Fruit fly (Drosophila melanogaster): ENCODE results near the gene CG13308.
A peak's percentile ranks its signal among the peaks of the same experiment; 100 is the strongest.

CG13308 gene

dm6 chr3L:8841757-8842156 lies 33.4 kb downstream of the CG13308 start (continued):
- TF ChIP-seq Stat92E (GFP tag; optimal IDR thresholded peaks at IDR 0.05), result no peak
- peak; percentile 47 for TF ChIP-seq CG4707 (GFP tag; optimal IDR thresholded peaks at IDR 0.05)
- TF ChIP-seq NC2α (GFP tag; optimal IDR thresholded peaks at IDR 0.05), result peak; percentile 39
- TF ChIP-seq repo (GFP tag; optimal IDR thresholded peaks at IDR 0.05), result peak; percentile 26
- TF ChIP-seq stc (GFP tag; IDR thresholded peaks at IDR 0.05), result peak; percentile 84
- TF ChIP-seq wdn (GFP tag; IDR thresholded peaks at IDR 0.05), result peak; percentile 47
- TF ChIP-seq ewg (GFP tag; optimal IDR thresholded peaks at IDR 0.05), result peak; percentile 54
- TF ChIP-seq CG7987 (GFP tag; optimal IDR thresholded peaks at IDR 0.05), result peak; percentile 24
- TF ChIP-seq CG30431 (GFP tag; optimal IDR thresholded peaks at IDR 0.05), result peak; percentile 55
- TF ChIP-seq odd (GFP tag; optimal IDR thresholded peaks at IDR 0.05), result peak; percentile 12
- TF ChIP-seq CG14965 (GFP tag; optimal IDR thresholded peaks at IDR 0.05; ENCODE audit: borderline replicate concordance), result no peak
- TF ChIP-seq bigmax (GFP tag; optimal IDR thresholded peaks at IDR 0.05), result no peak
- peak; percentile 71 for TF ChIP-seq ken (GFP tag; IDR thresholded peaks at IDR 0.05)
- peak; percentile 80 for TF ChIP-seq Rx (GFP tag; IDR thresholded peaks at IDR 0.05)
- TF ChIP-seq gro (GFP tag; optimal IDR thresholded peaks at IDR 0.05), result peak; percentile 8
- TF ChIP-seq E2f1 (GFP tag; IDR thresholded peaks at IDR 0.05), result peak; percentile 74
- TF ChIP-seq CG43689 (GFP tag; IDR thresholded peaks at IDR 0.05), result no peak; the same call in 1 of the 2 replicates
- TF ChIP-seq CrebB (tag; optimal IDR thresholded peaks at IDR 0.05), result peak; percentile 54
- peak; percentile 67 for TF ChIP-seq CG3847 (GFP tag; IDR thresholded peaks at IDR 0.05)
- peak; percentile 66 for TF ChIP-seq HmgZ (tag; optimal IDR thresholded peaks at IDR 0.05)
- TF ChIP-seq gt (GFP tag; IDR thresholded peaks at IDR 0.05), result no peak
- TF ChIP-seq ERR (GFP tag; optimal IDR thresholded peaks at IDR 0.05), result peak; percentile 38
- peak; percentile 86 for TF ChIP-seq HLH3B (GFP tag; IDR thresholded peaks at IDR 0.05)
- TF ChIP-seq Sox100B (GFP tag; optimal IDR thresholded peaks at IDR 0.05), result peak; percentile 64
- peak; percentile 47 for TF ChIP-seq CG10654 (GFP tag; optimal IDR thresholded peaks at IDR 0.05)
- TF ChIP-seq HLHmδ (GFP tag; optimal IDR thresholded peaks at IDR 0.05), result no peak
- no peak for TF ChIP-seq TFAM (GFP tag; optimal IDR thresholded peaks at IDR 0.05)
- peak; percentile 55 for TF ChIP-seq Asciz (GFP tag; optimal IDR thresholded peaks at IDR 0.05)
- TF ChIP-seq Antp (GFP tag; optimal IDR thresholded peaks at IDR 0.05), result peak; percentile 62
- TF ChIP-seq CG2202 (tag; optimal IDR thresholded peaks at IDR 0.05), result peak; percentile 28
- no peak for TF ChIP-seq ash1 (GFP tag; optimal IDR thresholded peaks at IDR 0.05)
- peak; percentile 73 for TF ChIP-seq CG7372 (GFP tag; IDR thresholded peaks at IDR 0.05)
- TF ChIP-seq ranshi (GFP tag; IDR thresholded peaks at IDR 0.05), result peak; percentile 77
- TF ChIP-seq CG11093 (GFP tag; IDR thresholded peaks at IDR 0.05), result peak; percentile 28; the same call in 1 of the 3 replicates
- no peak for TF ChIP-seq Taf1 (GFP tag; IDR thresholded peaks at IDR 0.05)
- no peak for TF ChIP-seq Dll (GFP tag; IDR thresholded peaks at IDR 0.05; ENCODE audit: partially characterized antibody)
- no peak for TF ChIP-seq abd-A (tag; optimal IDR thresholded peaks at IDR 0.05)
- peak; percentile 88 for TF ChIP-seq Xrp1 (GFP tag; IDR thresholded peaks at IDR 0.05)
- peak; percentile 95 for TF ChIP-seq sens (GFP tag)
- 0 out of 2 replicates have a peak, but pooled peaks have one; percentile 45 for TF ChIP-seq Nf-YA (GFP tag; IDR thresholded peaks at IDR 0.05)
- TF ChIP-seq chif (GFP tag; optimal IDR thresholded peaks at IDR 0.05), result peak; percentile 54 to 74
- peak; percentile 67 for TF ChIP-seq CG6254 (GFP tag; optimal IDR thresholded peaks at IDR 0.05)
- TF ChIP-seq Deaf1 (tag; optimal IDR thresholded peaks at IDR 0.05), result peak; percentile 40
- peak; percentile 75 for TF ChIP-seq CG3281 (GFP tag; optimal IDR thresholded peaks at IDR 0.05)
- TF ChIP-seq CG10543 (GFP tag; optimal IDR thresholded peaks at IDR 0.05), result no peak
- TF ChIP-seq peb (GFP tag; IDR thresholded peaks at IDR 0.05), result peak; percentile 60; the same call in 1 of the 2 replicates
- peak; percentile 41 for TF ChIP-seq cato (GFP tag; optimal IDR thresholded peaks at IDR 0.05; ENCODE audit: borderline replicate concordance)
- peak; percentile 61 for TF ChIP-seq CG13296 (GFP tag; optimal IDR thresholded peaks at IDR 0.05)
- peak; percentile 72 for TF ChIP-seq CG10366 (GFP tag; IDR thresholded peaks at IDR 0.05)
- TF ChIP-seq CG9876 (GFP tag; optimal IDR thresholded peaks at IDR 0.05), result no peak
- TF ChIP-seq klu (GFP tag; IDR thresholded peaks at IDR 0.05), result 0 out of 2 replicates have a peak, but pooled peaks have one; percentile 51
